Worm (Caenorhabditis elegans) whole organism, midembryonic: ENCODE measurements around the gene wrt-10.

ENCODE experiments used
- T22C8.4 ChIP-seq: fragments of 200-800 bp; sonication (Bioruptor generic); IDR thresholded peaks from 2 replicates; pipeline ENCODE4 v1.3.6; 2022; ENCODE audit warnings: missing genetic modification characterization, missing compliant biosample characterization
- cog-1 ChIP-seq: sonication (generic microtip); optimal IDR thresholded peaks from 2 replicates; lab custom pipeline; 2016; ENCODE audit warnings: missing genetic modification characterization, missing compliant biosample characterization
- flt-1 ChIP-seq: fragments of 200-800 bp; sonication (Bioruptor generic); IDR thresholded peaks from 2 replicates; pipeline ENCODE4 v1.3.6; 2022; ENCODE audit warnings: missing genetic modification characterization, missing compliant biosample characterization
- klf-2 ChIP-seq: fragments of 200-800 bp; sonication (Bioruptor generic); conservative IDR thresholded peaks from 2 replicates; pipeline ENCODE4 v1.3.6; 2022; ENCODE audit warnings: missing genetic modification reagents, missing genetic modification characterization, missing compliant biosample characterization
- med-1 ChIP-seq: sonication (generic microtip); optimal IDR thresholded peaks from 2 replicates; lab custom pipeline; 2017; ENCODE audit warnings: missing genetic modification characterization, mild to moderate bottlenecking, missing compliant biosample characterization, antibody characterized with exemption, missing genetic modification reagents; ENCODE audit not compliant: insufficient read depth
- ref-1 ChIP-seq: fragments of 200-800 bp; sonication (Bioruptor generic); conservative IDR thresholded peaks from 2 replicates; pipeline ENCODE4 v1.3.6; 2022; ENCODE audit warnings: missing genetic modification reagents, missing genetic modification characterization, missing compliant biosample characterization
- tab-1 ChIP-seq: fragments of 200-800 bp; sonication (Bioruptor generic); IDR thresholded peaks from 2 replicates; pipeline ENCODE4 v1.3.6; 2022; ENCODE audit warnings: missing genetic modification characterization, missing compliant biosample characterization
- ztf-23 ChIP-seq: fragments of 200-800 bp; sonication (Bioruptor generic); IDR thresholded peaks from 2 replicates; pipeline ENCODE4 v1.3.6; 2022; ENCODE audit warnings: missing genetic modification reagents, missing genetic modification characterization, missing compliant biosample characterization
- ztf-29 ChIP-seq: fragments of 200-800 bp; sonication (Bioruptor generic); IDR thresholded peaks from 2 replicates; pipeline ENCODE4 v1.3.6; 2022; ENCODE audit warnings: missing genetic modification reagents, missing genetic modification characterization, missing compliant biosample characterization

wrt-10 gene

ce11 chrII:7489605-7490004, 44.8 kb downstream of the wrt-10 start, which contains the start of gene D1022.9:
D1022.9 (minus strand) TSS chrII:7489705.
- TF ChIP-seq med-1 (GFP tag; lab: Kevin White, UChicago) (no peak), ref-1 (no peak), flt-1 (GFP tag; lab: Robert Waterston, UW) (no peak), tab-1 (GFP tag; lab: Robert Waterston, UW) (no peak), cog-1 (tag; lab: Kevin White, UChicago) (no peak), T22C8.4 (GFP tag; lab: Robert Waterston, UW) (no peak), ztf-29 (GFP tag; lab: Robert Waterston, UW) (no peak), ztf-23 (GFP tag; lab: Robert Waterston, UW) (no peak), klf-2 (GFP tag; lab: Robert Waterston, UW) (no peak)
